Fruit fly (Drosophila melanogaster) whole organism, embryonic: Measurements from ENCODE around the gene syd.

Experiments
- Atf6 ChIP-seq: fragments of 200-800 bp; sonication (Bioruptor generic); IDR thresholded peaks from 2 replicates; pipeline ENCODE4 v1.3.6; 2022; ENCODE audit warnings: missing biosample characterization, missing genetic modification characterization
- Bgb ChIP-seq: fragments of 200-800 bp; sonication (Bioruptor generic); IDR thresholded peaks from 2 replicates; pipeline ENCODE4 v1.3.6; 2022; ENCODE audit warnings: missing biosample characterization, missing genetic modification characterization; ENCODE audit not compliant: partially characterized antibody
- CG14441 ChIP-seq: fragments of 200-800 bp; sonication (Bioruptor generic); IDR thresholded peaks from 2 replicates; pipeline ENCODE4 v1.3.6; 2022; ENCODE audit warnings: missing biosample characterization, missing genetic modification characterization
- CG14710 ChIP-seq: fragments of 200-800 bp; sonication (Bioruptor generic); optimal IDR thresholded peaks from 3 replicates; lab custom pipeline; 2019; ENCODE audit warnings: missing biosample characterization, mild to moderate bottlenecking, missing genetic modification characterization, moderate library complexity
- CG15269 ChIP-seq: fragments of 200-800 bp; sonication (Bioruptor generic); optimal IDR thresholded peaks from 2 replicates; lab custom pipeline; 2018; ENCODE audit warnings: missing biosample characterization, mild to moderate bottlenecking, missing genetic modification characterization, moderate library complexity
- CG1529 ChIP-seq: fragments of 200-800 bp; sonication (Bioruptor generic); optimal IDR thresholded peaks from 3 replicates; lab custom pipeline; 2018; ENCODE audit warnings: missing biosample characterization, missing genetic modification characterization
- CG15696 ChIP-seq: fragments of 200-800 bp; sonication (Bioruptor generic); optimal IDR thresholded peaks from 2 replicates; lab custom pipeline; 2019; ENCODE audit warnings: missing biosample characterization, mild to moderate bottlenecking, missing genetic modification characterization, moderate library complexity
- CG1603 ChIP-seq: fragments of 200-800 bp; sonication (Bioruptor generic); optimal IDR thresholded peaks from 2 replicates; lab custom pipeline; 2019; ENCODE audit warnings: missing biosample characterization, mild to moderate bottlenecking, missing genetic modification characterization, moderate library complexity
- CG17328 ChIP-seq: fragments of 200-800 bp; sonication (Bioruptor generic); IDR thresholded peaks from 2 replicates; pipeline ENCODE4 v1.3.6; 2022; ENCODE audit warnings: missing biosample characterization, missing genetic modification characterization
- CG17359 ChIP-seq: fragments of 200-800 bp; sonication (Bioruptor generic); optimal IDR thresholded peaks from 3 replicates; lab custom pipeline; 2018; ENCODE audit warnings: missing biosample characterization, mild to moderate bottlenecking, missing genetic modification characterization, moderate library complexity
- CG17802 ChIP-seq: fragments of 200-800 bp; sonication (Bioruptor generic); optimal IDR thresholded peaks from 2 replicates; lab custom pipeline; 2018; ENCODE audit warnings: missing biosample characterization, mild to moderate bottlenecking, missing genetic modification characterization, moderate library complexity
- CG17829 ChIP-seq: fragments of 200-800 bp; optimal IDR thresholded peaks from 2 replicates; lab custom pipeline; 2019; ENCODE audit warnings: missing biosample characterization, mild to moderate bottlenecking, missing genetic modification characterization, moderate library complexity
- CG18011 ChIP-seq: fragments of 200-800 bp; sonication (Bioruptor generic); optimal IDR thresholded peaks from 2 replicates; lab custom pipeline; 2017; ENCODE audit warnings: missing biosample characterization, missing genetic modification characterization, mild to moderate bottlenecking, moderate library complexity, missing genotype
- CG18599 ChIP-seq: fragments of 200-800 bp; sonication (Bioruptor generic); optimal IDR thresholded peaks from 3 replicates; lab custom pipeline; 2017; ENCODE audit warnings: missing biosample characterization, missing genetic modification characterization, mild to moderate bottlenecking, moderate library complexity, missing genetic modification reagents
- CG18619 ChIP-seq: fragments of 200-800 bp; sonication (Bioruptor generic); optimal IDR thresholded peaks from 3 replicates; lab custom pipeline; 2017; ENCODE audit warnings: missing biosample characterization, mild to moderate bottlenecking, missing genetic modification characterization
- CG2202 ChIP-seq: fragments of 200-800 bp; sonication (Bioruptor generic); optimal IDR thresholded peaks from 2 replicates; lab custom pipeline; 2018; ENCODE audit warnings: missing biosample characterization, mild to moderate bottlenecking, missing genetic modification characterization
- CG2678 ChIP-seq: fragments of 200-800 bp; sonication (Bioruptor generic); optimal IDR thresholded peaks from 3 replicates; lab custom pipeline; 2019; ENCODE audit warnings: missing biosample characterization, mild to moderate bottlenecking, missing genetic modification characterization, moderate library complexity
- CG3065 ChIP-seq: fragments of 200-800 bp; sonication (Bioruptor generic); optimal IDR thresholded peaks from 2 replicates; lab custom pipeline; 2016; ENCODE audit warnings: missing biosample characterization, missing genetic modification characterization
- CG31388 ChIP-seq: fragments of 200-800 bp; sonication (Bioruptor generic); optimal IDR thresholded peaks from 2 replicates; lab custom pipeline; 2016; ENCODE audit warnings: missing biosample characterization, missing genetic modification characterization
- CG33213 ChIP-seq: fragments of 200-800 bp; sonication (Bioruptor generic); optimal IDR thresholded peaks from 3 replicates; lab custom pipeline; 2016; ENCODE audit warnings: missing biosample characterization, missing genetic modification characterization
- CG3995 ChIP-seq: fragments of 200-800 bp; sonication (Bioruptor generic); optimal IDR thresholded peaks from 3 replicates; lab custom pipeline; 2016; ENCODE audit warnings: missing biosample characterization, missing genetic modification characterization
- CG8281 ChIP-seq: fragments of 200-800 bp; sonication (Bioruptor generic); optimal IDR thresholded peaks from 2 replicates; lab custom pipeline; 2018; ENCODE audit warnings: missing biosample characterization, mild to moderate bottlenecking, missing genetic modification characterization, moderate library complexity
- CTCF ChIP-seq: fragments of 200-800 bp; sonication (Bioruptor generic); optimal IDR thresholded peaks from 2 replicates; lab custom pipeline; 2017; ENCODE audit warnings: missing biosample characterization, mild to moderate bottlenecking, missing genetic modification characterization, moderate library complexity
- Gsc ChIP-seq: fragments of 200-800 bp; sonication (Bioruptor generic); IDR thresholded peaks from 2 replicates; pipeline ENCODE4 v1.3.6; 2022; ENCODE audit warnings: missing biosample characterization, missing genetic modification characterization
- Hand ChIP-seq: fragments of 200-800 bp; sonication (Bioruptor generic); optimal IDR thresholded peaks from 2 replicates; lab custom pipeline; 2017; ENCODE audit warnings: mild to moderate bottlenecking, missing biosample characterization, missing genetic modification reagents, missing genetic modification characterization
- Hr51 ChIP-seq, 2 experiments: fragments of 200-800 bp; sonication (Bioruptor generic); optimal IDR thresholded peaks; 2 replicates in 1 of 2; 3 replicates in 1 of 2; lab custom pipeline; 2016 to 2018; ENCODE audit warnings: missing biosample characterization in 2 of 2, missing genetic modification characterization in 2 of 2, mild to moderate bottlenecking in 1 of 2, moderate library complexity in 1 of 2
- Mes4 ChIP-seq: fragments of 200-800 bp; sonication (Bioruptor generic); optimal IDR thresholded peaks from 2 replicates; lab custom pipeline; 2016; ENCODE audit warnings: missing biosample characterization, missing genetic modification characterization
- NC2α ChIP-seq: fragments of 200-800 bp; sonication (Bioruptor generic); optimal IDR thresholded peaks from 2 replicates; lab custom pipeline; 2016; ENCODE audit warnings: missing biosample characterization, missing genetic modification characterization
- Oli ChIP-seq: fragments of 200-800 bp; sonication (Bioruptor generic); optimal IDR thresholded peaks from 2 replicates; lab custom pipeline; 2018; ENCODE audit warnings: missing biosample characterization, mild to moderate bottlenecking, missing genetic modification characterization, moderate library complexity
- Sox102F ChIP-seq: fragments of 200-800 bp; sonication (Bioruptor generic); optimal IDR thresholded peaks from 2 replicates; lab custom pipeline; 2018; ENCODE audit warnings: missing biosample characterization, mild to moderate bottlenecking, missing genetic modification characterization, moderate library complexity
- Spps ChIP-seq: fragments of 200-800 bp; sonication (Bioruptor generic); optimal IDR thresholded peaks from 2 replicates; lab custom pipeline; 2018; ENCODE audit warnings: missing biosample characterization, mild to moderate bottlenecking, missing genetic modification characterization
- TFAM ChIP-seq: fragments of 200-800 bp; sonication (Bioruptor generic); optimal IDR thresholded peaks from 2 replicates; lab custom pipeline; 2017; ENCODE audit warnings: missing biosample characterization, missing genetic modification characterization, inconsistent platforms
- YL-1 ChIP-seq: fragments of 200-800 bp; sonication (Bioruptor generic); optimal IDR thresholded peaks from 3 replicates; lab custom pipeline; 2017; ENCODE audit warnings: missing biosample characterization, mild to moderate bottlenecking, missing genetic modification characterization
- amos ChIP-seq: fragments of 200-800 bp; sonication (Bioruptor generic); IDR thresholded peaks from 2 replicates; pipeline ENCODE4 v1.3.6; 2022; ENCODE audit warnings: missing biosample characterization, missing genetic modification characterization; ENCODE audit not compliant: partially characterized antibody
- ap ChIP-seq: fragments of 200-800 bp; sonication (Bioruptor generic); IDR thresholded peaks from 2 replicates; pipeline ENCODE4 v1.3.6; 2022; ENCODE audit warnings: missing biosample characterization, missing genetic modification characterization
- cato ChIP-seq: fragments of 200-800 bp; sonication (Bioruptor generic); optimal IDR thresholded peaks from 2 replicates; lab custom pipeline; 2016; ENCODE audit warnings: missing biosample characterization, missing genetic modification characterization, borderline replicate concordance
- gce ChIP-seq: fragments of 200-800 bp; sonication (Bioruptor generic); IDR thresholded peaks from 3 replicates; pipeline ENCODE4 v1.3.6; 2022; ENCODE audit warnings: missing biosample characterization, missing genetic modification characterization
- gcm ChIP-seq: fragments of 200-800 bp; sonication (Bioruptor generic); optimal IDR thresholded peaks from 2 replicates; lab custom pipeline; 2019; ENCODE audit warnings: missing biosample characterization, mild to moderate bottlenecking, missing genetic modification characterization, moderate library complexity
- gro ChIP-seq: fragments of 200-800 bp; sonication (Bioruptor generic); optimal IDR thresholded peaks from 2 replicates; lab custom pipeline; 2016; ENCODE audit warnings: missing biosample characterization, missing genetic modification characterization
- hb ChIP-seq: fragments of 200-800 bp; sonication (Bioruptor generic); IDR thresholded peaks from 3 replicates; pipeline ENCODE4 v1.3.6; 2022; ENCODE audit warnings: missing biosample characterization, missing genetic modification characterization; ENCODE audit not compliant: partially characterized antibody
- kay ChIP-seq: fragments of 200-800 bp; sonication (Bioruptor generic); optimal IDR thresholded peaks from 2 replicates; lab custom pipeline; 2016; ENCODE audit warnings: missing biosample characterization, missing genetic modification characterization
- knrl ChIP-seq: fragments of 200-800 bp; sonication (Bioruptor generic); IDR thresholded peaks from 3 replicates; pipeline ENCODE4 v1.3.6; 2022; ENCODE audit warnings: missing biosample characterization, missing genetic modification characterization; ENCODE audit not compliant: partially characterized antibody
- lmd ChIP-seq: fragments of 200-800 bp; sonication (Bioruptor generic); IDR thresholded peaks from 2 replicates; pipeline ENCODE4 v1.3.6; 2022; ENCODE audit warnings: missing biosample characterization, missing genetic modification characterization
- maf-S ChIP-seq: fragments of 200-800 bp; sonication (Bioruptor generic); optimal IDR thresholded peaks from 2 replicates; lab custom pipeline; 2016; ENCODE audit warnings: missing biosample characterization, missing genetic modification characterization
- mirr ChIP-seq: fragments of 200-800 bp; sonication (Bioruptor generic); optimal IDR thresholded peaks from 3 replicates; lab custom pipeline; 2018; ENCODE audit warnings: missing biosample characterization, mild to moderate bottlenecking, missing genetic modification characterization
- pho ChIP-seq: fragments of 200-800 bp; sonication (Bioruptor generic); optimal IDR thresholded peaks from 2 replicates; lab custom pipeline; 2016; ENCODE audit warnings: missing biosample characterization, missing genetic modification characterization
- pita ChIP-seq: fragments of 200-800 bp; sonication (Bioruptor generic); optimal IDR thresholded peaks from 2 replicates; lab custom pipeline; 2017; ENCODE audit warnings: missing biosample characterization, mild to moderate bottlenecking, missing genetic modification characterization
- ranshi ChIP-seq: fragments of 200-800 bp; sonication (Bioruptor generic); IDR thresholded peaks from 2 replicates; pipeline ENCODE4 v1.3.6; 2022; ENCODE audit warnings: missing biosample characterization, missing genetic modification characterization
- schlank ChIP-seq: fragments of 200-800 bp; sonication (Bioruptor generic); optimal IDR thresholded peaks from 2 replicates; lab custom pipeline; 2018; ENCODE audit warnings: missing biosample characterization, mild to moderate bottlenecking, missing genetic modification characterization
- toy ChIP-seq: fragments of 200-800 bp; sonication (Bioruptor generic); IDR thresholded peaks from 2 replicates; pipeline ENCODE4 v1.3.6; 2022; ENCODE audit warnings: missing biosample characterization, missing genetic modification characterization
- zfh1 ChIP-seq: fragments of 200-800 bp; sonication (Bioruptor generic); IDR thresholded peaks from 3 replicates; pipeline ENCODE4 v1.3.6; 2022; ENCODE audit warnings: missing biosample characterization, missing genetic modification characterization

Gene syd

dm6 chr3L:7882105-7882504 is 53.8 kb downstream of the syd start (continued):
- TF ChIP-seq CG15269 (peak; percentile 85), pho (GFP tag; lab: Kevin White, UChicago) (peak; percentile 50), Mes4 (GFP tag; lab: Kevin White, UChicago) (peak; percentile 10), YL-1 (GFP tag; lab: Kevin White, UChicago) (peak; percentile 36), CG8281 (tag; lab: Kevin White, UChicago) (peak; percentile 64), CG14441 (GFP tag; lab: Robert Waterston, UW) (no peak), zfh1 (GFP tag; lab: Robert Waterston, UW) (no peak), ranshi (GFP tag; lab: Robert Waterston, UW) (peak; percentile 47; the same call in 1 of the 2 replicates), maf-S (GFP tag; lab: Kevin White, UChicago) (no peak), Gsc (no peak), CG2202 (tag; lab: Kevin White, UChicago) (peak; percentile 39), gce (GFP tag; lab: Robert Waterston, UW) (no peak), ap (no peak), TFAM (no peak), CG3995 (no peak), hb (no peak), toy (0 out of 2 replicates have a peak, but pooled peaks have one; percentile 13), kay (no peak), CG18619 (GFP tag; lab: Kevin White, UChicago) (peak; percentile 72), CTCF (GFP tag; lab: Kevin White, UChicago) (peak; percentile 29), CG2678 (tag; lab: Kevin White, UChicago) (peak; percentile 78), gro (GFP tag; lab: Kevin White, UChicago) (peak; percentile 72), pita (GFP tag; lab: Kevin White, UChicago) (no peak), CG15696 (tag; lab: Kevin White, UChicago) (no peak), CG18599 (GFP tag; lab: Kevin White, UChicago) (peak; percentile 86), CG17359 (tag; lab: Kevin White, UChicago) (peak; percentile 77), Bgb (GFP tag; lab: Robert Waterston, UW) (no peak), CG18011 (GFP tag; lab: Kevin White, UChicago) (peak; percentile 59), lmd (GFP tag; lab: Robert Waterston, UW) (no peak), mirr (peak; percentile 83), NC2α (peak; percentile 35), amos (GFP tag; lab: Robert Waterston, UW) (no peak), schlank (tag; lab: Kevin White, UChicago) (peak; percentile 74), cato (GFP tag; lab: Kevin White, UChicago) (no peak), CG17802 (tag; lab: Kevin White, UChicago) (no peak), CG31388 (no peak), CG33213 (peak; percentile 10), CG3065 (GFP tag; lab: Kevin White, UChicago) (no peak), CG14710 (tag; lab: Kevin White, UChicago) (peak; percentile 9), CG17328 (GFP tag; lab: Robert Waterston, UW) (peak; percentile 53; the same call in 1 of the 2 replicates), Oli (peak; percentile 38), CG1603 (tag; lab: Kevin White, UChicago) (peak; percentile 42), gcm (peak; percentile 22), CG1529 (peak; percentile 44), knrl (GFP tag; lab: Robert Waterston, UW) (no peak), Hand (GFP tag; lab: Kevin White, UChicago) (no peak), Atf6 (peak; percentile 88), Sox102F (GFP tag; lab: Kevin White, UChicago) (peak; percentile 68), Spps (tag; lab: Kevin White, UChicago) (no peak), CG17829 (tag; lab: Kevin White, UChicago) (no peak), Hr51 (GFP tag; optimal IDR thresholded peaks at IDR 0.05; lab: Kevin White, UChicago) (peak; percentile 45 to 53)
